Fruit fly (Drosophila melanogaster) whole organism, adult: ENCODE data around the gene PKD.

ENCODE experiments used
- CG11617 ChIP-seq: fragments of 200-800 bp; sonication (Bioruptor generic); optimal IDR thresholded peaks from 2 replicates; lab custom pipeline; 2017; ENCODE audit warnings: mild to moderate bottlenecking, missing biosample characterization, missing genetic modification reagents, missing genetic modification characterization
- CG12768 ChIP-seq: fragments of 200-800 bp; sonication (Bioruptor generic); optimal IDR thresholded peaks from 2 replicates; lab custom pipeline; 2017; ENCODE audit warnings: missing biosample characterization, missing genetic modification characterization, mild to moderate bottlenecking, moderate library complexity, missing genetic modification reagents
- CG14711 ChIP-seq: fragments of 200-800 bp; sonication (Bioruptor generic); optimal IDR thresholded peaks from 2 replicates; lab custom pipeline; 2018; ENCODE audit warnings: missing biosample characterization, mild to moderate bottlenecking, missing genetic modification characterization, moderate library complexity
- CG1620 ChIP-seq: fragments of 200-800 bp; sonication (Bioruptor generic); optimal IDR thresholded peaks from 2 replicates; lab custom pipeline; 2016; ENCODE audit warnings: missing biosample characterization, missing genetic modification characterization
- CG7101 ChIP-seq: fragments of 200-800 bp; sonication (Bioruptor generic); optimal IDR thresholded peaks from 2 replicates; lab custom pipeline; 2018; ENCODE audit warnings: missing biosample characterization, mild to moderate bottlenecking, missing genetic modification characterization, moderate library complexity
- Clk ChIP-seq: fragments of 200-800 bp; sonication (Bioruptor generic); optimal IDR thresholded peaks from 2 replicates; lab custom pipeline; 2017; ENCODE audit warnings: missing biosample characterization, missing genetic modification characterization
- Hr96 ChIP-seq: fragments of 200-800 bp; sonication (Bioruptor generic); optimal IDR thresholded peaks from 2 replicates; lab custom pipeline; 2016; ENCODE audit warnings: missing biosample characterization, missing genetic modification characterization
- cic ChIP-seq: fragments of 200-800 bp; sonication (Bioruptor generic); optimal IDR thresholded peaks from 2 replicates; lab custom pipeline; 2017; ENCODE audit warnings: missing biosample characterization, mild to moderate bottlenecking, missing genetic modification characterization, moderate library complexity
- kay ChIP-seq: fragments of 200-800 bp; sonication (Bioruptor generic); peaks from one replicate; lab custom pipeline; 2016; ENCODE audit warnings: missing biosample characterization, missing genetic modification characterization, borderline replicate concordance
- tj ChIP-seq: fragments of 200-800 bp; sonication (Bioruptor generic); optimal IDR thresholded peaks from 3 replicates; lab custom pipeline; 2017; ENCODE audit warnings: missing biosample characterization, mild to moderate bottlenecking, missing genetic modification characterization, moderate library complexity
- toe ChIP-seq: fragments of 200-800 bp; sonication (Bioruptor generic); optimal IDR thresholded peaks from 2 replicates; lab custom pipeline; 2016; ENCODE audit warnings: missing biosample characterization, missing genetic modification characterization

DNA sequence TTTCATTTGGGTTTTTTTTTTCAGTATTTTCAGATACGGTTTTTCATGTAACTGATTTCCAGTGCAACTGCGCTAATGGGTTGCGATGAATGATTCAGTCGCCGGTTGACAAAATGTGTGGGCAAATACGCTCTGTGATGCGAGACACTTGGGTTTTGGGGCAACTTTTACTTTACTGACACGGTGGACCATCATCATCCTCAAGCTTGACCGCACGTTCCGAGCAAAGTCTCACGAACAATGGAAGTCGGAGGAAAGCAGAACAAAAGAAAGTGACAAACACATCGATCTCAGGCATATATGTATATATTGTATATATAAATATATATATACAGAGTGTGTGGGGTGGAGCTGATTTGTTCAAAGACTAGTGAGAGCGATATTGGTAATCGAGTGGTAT lies 19.7 kb downstream of the PKD start:
- no peak for TF ChIP-seq CG12768 (GFP tag; lab: Kevin White, UChicago)
- no peak for TF ChIP-seq tj (GFP tag; lab: Kevin White, UChicago)
- TF ChIP-seq kay (GFP tag; lab: Kevin White, UChicago): no peak
- TF ChIP-seq Clk (GFP tag; lab: Kevin White, UChicago): no peak
- no peak for TF ChIP-seq CG11617 (GFP tag; lab: Kevin White, UChicago)
- no peak for TF ChIP-seq CG14711 (tag; lab: Kevin White, UChicago)
- no peak for TF ChIP-seq Hr96 (GFP tag; lab: Kevin White, UChicago)
- TF ChIP-seq CG7101 (tag; lab: Kevin White, UChicago): no peak
- no peak for TF ChIP-seq toe
- TF ChIP-seq CG1620 (GFP tag; lab: Kevin White, UChicago): no peak
- TF ChIP-seq cic (GFP tag; lab: Kevin White, UChicago): no peak
